Fruit fly (Drosophila melanogaster): ENCODE results near the gene CG1105.

CG1105 gene

dm6 chr3R:7108589-7109312 is 41.8 kb upstream of the CG1105 start (continued):
- TF ChIP-seq dati (GFP tag; IDR thresholded peaks at IDR 0.05) = no peak
- TF ChIP-seq CG14014 (GFP tag; IDR thresholded peaks at IDR 0.05) = no peak
- peak; percentile 67 for TF ChIP-seq CG9876 (GFP tag; optimal IDR thresholded peaks at IDR 0.05)
- TF ChIP-seq CG18011 (GFP tag; optimal IDR thresholded peaks at IDR 0.05) = peak; percentile 49
- peak; percentile 97 for TF ChIP-seq CG8388 (GFP tag; optimal IDR thresholded peaks at IDR 0.05)
- TF ChIP-seq Bdp1 (GFP tag; optimal IDR thresholded peaks at IDR 0.05) = peak; percentile 70
- peak; percentile 75 for TF ChIP-seq Meics (GFP tag; optimal IDR thresholded peaks at IDR 0.05)
- TF ChIP-seq BtbVII (GFP tag; optimal IDR thresholded peaks at IDR 0.05) = peak; percentile 60
- peak; percentile 85 for TF ChIP-seq HHEX (GFP tag; optimal IDR thresholded peaks at IDR 0.05)
- peak; percentile 97 for TF ChIP-seq CG10431 (GFP tag; optimal IDR thresholded peaks at IDR 0.05)
- no peak for TF ChIP-seq jigr1 (GFP tag; IDR thresholded peaks at IDR 0.05)
- no peak for TF ChIP-seq Optix (GFP tag; IDR thresholded peaks at IDR 0.05)
- peak; percentile 92 for TF ChIP-seq CG16815 (GFP tag; optimal IDR thresholded peaks at IDR 0.05)
- TF ChIP-seq toy (GFP tag; IDR thresholded peaks at IDR 0.05) = no peak
- TF ChIP-seq CG4617 (GFP tag; optimal IDR thresholded peaks at IDR 0.05; ENCODE audit: borderline replicate concordance) = peak; percentile 91
- peak; percentile 86 for TF ChIP-seq CG1792 (GFP tag; optimal IDR thresholded peaks at IDR 0.05)
- no peak for TF ChIP-seq hb (GFP tag; IDR thresholded peaks at IDR 0.05; ENCODE audit: partially characterized antibody)
- TF ChIP-seq dysf (GFP tag; IDR thresholded peaks at IDR 0.05) = no peak
- TF ChIP-seq Dad (GFP tag; optimal IDR thresholded peaks at IDR 0.05) = peak; percentile 87
- no peak for TF ChIP-seq insv (GFP tag; optimal IDR thresholded peaks at IDR 0.05)
- peak; percentile 74 for TF ChIP-seq ab (GFP tag; optimal IDR thresholded peaks at IDR 0.05)
- no peak for TF ChIP-seq B-H2 (GFP tag; optimal IDR thresholded peaks at IDR 0.05)
- TF ChIP-seq CG2889 (GFP tag; IDR thresholded peaks at IDR 0.05) = no peak
- TF ChIP-seq CG6791 (GFP tag; IDR thresholded peaks at IDR 0.05; ENCODE audit: partially characterized antibody) = no peak
- peak; percentile 50 for TF ChIP-seq CTCF (GFP tag; optimal IDR thresholded peaks at IDR 0.05)
- peak; percentile 58 for TF ChIP-seq grn (GFP tag; optimal IDR thresholded peaks at IDR 0.05)
- peak; percentile 91 for TF ChIP-seq MTF-1 (GFP tag; optimal IDR thresholded peaks at IDR 0.05; ENCODE audit: borderline replicate concordance)
- TF ChIP-seq CG2712 (tag; optimal IDR thresholded peaks at IDR 0.05) = peak; percentile 99
- peak; percentile 94 for TF ChIP-seq CG10654 (GFP tag; optimal IDR thresholded peaks at IDR 0.05)
- TF ChIP-seq Mad (GFP tag; optimal IDR thresholded peaks at IDR 0.05) = peak; percentile 90
- TF ChIP-seq ewg (GFP tag; optimal IDR thresholded peaks at IDR 0.05) = peak; percentile 93
- TF ChIP-seq CG32532 (GFP tag; IDR thresholded peaks at IDR 0.05) = no peak
- no peak for TF ChIP-seq Scr (GFP tag; IDR thresholded peaks at IDR 0.05; ENCODE audit: partially characterized antibody)
- no peak for TF ChIP-seq HLHmδ (GFP tag; optimal IDR thresholded peaks at IDR 0.05)
- TF ChIP-seq CG11398 (GFP tag; optimal IDR thresholded peaks at IDR 0.05) = peak; percentile 91
- no peak for TF ChIP-seq CG30431 (GFP tag; optimal IDR thresholded peaks at IDR 0.05)
- peak; percentile 33 for TF ChIP-seq HmgD (GFP tag; optimal IDR thresholded peaks at IDR 0.05)
- TF ChIP-seq CG2199 (GFP tag; IDR thresholded peaks at IDR 0.05) = no peak
- peak; percentile 88 for TF ChIP-seq CG8089 (GFP tag; optimal IDR thresholded peaks at IDR 0.05)
- no peak for TF ChIP-seq wdn (GFP tag; IDR thresholded peaks at IDR 0.05)
- peak; percentile 80 for TF ChIP-seq CG12071 (GFP tag; optimal IDR thresholded peaks at IDR 0.05)
- TF ChIP-seq vnd (GFP tag; IDR thresholded peaks at IDR 0.05; ENCODE audit: partially characterized antibody) = no peak
- TF ChIP-seq Dip2 (GFP tag; IDR thresholded peaks at IDR 0.05) = no peak
- peak; percentile 45 for TF ChIP-seq CG14965 (GFP tag; optimal IDR thresholded peaks at IDR 0.05; ENCODE audit: borderline replicate concordance)
- TF ChIP-seq ATbp (GFP tag; optimal IDR thresholded peaks at IDR 0.05) = peak; percentile 96
- TF ChIP-seq CG31388 (GFP tag; optimal IDR thresholded peaks at IDR 0.05) = peak; percentile 88
- TF ChIP-seq Camta (GFP tag; optimal IDR thresholded peaks at IDR 0.05) = peak; percentile 96
- TF ChIP-seq Ets97D (GFP tag; optimal IDR thresholded peaks at IDR 0.05) = peak; percentile 66
- TF ChIP-seq CG11085 (GFP tag; IDR thresholded peaks at IDR 0.05) = no peak
- peak; percentile 88 for TF ChIP-seq pnt (GFP tag; optimal IDR thresholded peaks at IDR 0.05)
